ENCODE assay signal across 3 worm cellular contexts in the genomic region with DNA sequence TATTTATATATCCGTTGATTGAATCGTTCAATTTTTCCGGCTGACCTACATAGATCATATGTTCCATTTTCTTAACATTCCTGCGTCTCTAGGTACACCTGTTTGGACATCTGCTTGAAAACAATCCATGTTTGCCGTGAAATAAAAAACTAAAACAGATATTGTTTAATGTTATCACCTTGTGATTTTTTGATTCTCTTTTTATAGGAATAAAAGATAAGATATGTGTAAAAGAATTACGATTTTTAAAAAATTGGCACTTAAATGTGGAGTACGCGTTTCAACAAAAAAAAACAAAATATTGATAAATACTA.
TF ChIP-seq lines count a peak whose summit lies in the region.

No protein-coding gene starts in this region.

TF ChIP-seq in whole organism, L1 larva, 84 proteins besides CTCF, POLR2A, EP300 and RAD21:
- peak in 1 of 2 experiments; percentile 23 for TF ChIP-seq lin-35 (GFP tag; optimal IDR thresholded peaks at IDR 0.05; lab: Kevin White, UChicago)
- no peak for TF ChIP-seq egl-13 (tag; optimal IDR thresholded peaks at IDR 0.05; lab: Kevin White, UChicago)
- peak; percentile 33 for TF ChIP-seq blmp-1 (tag; optimal IDR thresholded peaks at IDR 0.05; lab: Kevin White, UChicago)
- peak in 1 of 6 experiments; percentile 72 for TF ChIP-seq elt-3 (tag; optimal IDR thresholded peaks at IDR 0.05; lab: Kevin White, UChicago)
- no peak for TF ChIP-seq nhr-19 (GFP tag; conservative IDR thresholded peaks at IDR 0.05; lab: Robert Waterston, UW)
- TF ChIP-seq nhr-85 (tag; lab: Kevin White, UChicago): peak; percentile 73
TF ChIP-seq in whole organism, L1 larva: peak in this region for 4.

TF ChIP-seq in whole organism, L3 larva, 47 proteins besides CTCF, POLR2A, EP300 and RAD21:
- TF ChIP-seq nhr-28 (tag; optimal IDR thresholded peaks at IDR 0.05; lab: Kevin White, UChicago) (no peak), lin-15B (tag; optimal IDR thresholded peaks at IDR 0.05; lab: Kevin White, UChicago) (no peak), pha-4 (tag; optimal IDR thresholded peaks at IDR 0.05; lab: Kevin White, UChicago) (peak; percentile 3), nhr-23 (tag; optimal IDR thresholded peaks at IDR 0.05; lab: Kevin White, UChicago) (peak; percentile 76)

TF ChIP-seq in whole organism, L4 larva, 104 proteins besides CTCF, POLR2A, EP300 and RAD21:
- TF ChIP-seq jun-1 (tag; optimal IDR thresholded peaks at IDR 0.05; lab: Kevin White, UChicago) (no peak), hlh-30 (tag; optimal IDR thresholded peaks at IDR 0.05; lab: Kevin White, UChicago; ENCODE audit: insufficient read depth) (peak; percentile 85), daf-16 (GFP tag; optimal IDR thresholded peaks at IDR 0.05; lab: Kevin White, UChicago) (no peak), daf-16 (tag; optimal IDR thresholded peaks at IDR 0.05; lab: Kevin White, UChicago) (peak; percentile 46), fos-1 (tag; optimal IDR thresholded peaks at IDR 0.05; lab: Kevin White, UChicago) (no peak), saeg-2 (GFP tag; IDR thresholded peaks at IDR 0.05; lab: Robert Waterston, UW) (no peak), dmd-8 (GFP tag; IDR thresholded peaks at IDR 0.05; lab: Robert Waterston, UW) (no peak), skn-1 (tag; optimal IDR thresholded peaks at IDR 0.05; lab: Kevin White, UChicago) (no peak), dve-1 (tag; optimal IDR thresholded peaks at IDR 0.05; lab: Kevin White, UChicago; ENCODE audit: insufficient read depth) (peak; percentile 1), rbr-2 (tag; optimal IDR thresholded peaks at IDR 0.05; lab: Kevin White, UChicago) (no peak), mes-2 (tag; optimal IDR thresholded peaks at IDR 0.05; lab: Kevin White, UChicago; ENCODE audit: poor library complexity, severe bottlenecking) (no peak), Y75B8A.6 (GFP tag; IDR thresholded peaks at IDR 0.05; lab: Robert Waterston, UW) (no peak), nhr-28 (tag; optimal IDR thresholded peaks at IDR 0.05; lab: Kevin White, UChicago) (peak; percentile 9), daf-8 (GFP tag; IDR thresholded peaks at IDR 0.05; lab: Robert Waterston, UW) (no peak)
